Fruit fly (Drosophila melanogaster) whole organism, embryonic: ENCODE measurements around the gene Pss.
A peak's percentile ranks its signal among the peaks of the same experiment; 100 is the strongest.

Source experiments
- Ada2b ChIP-seq: fragments of 200-800 bp; sonication (Bioruptor generic); IDR thresholded peaks from 2 replicates; pipeline ENCODE4 v1.3.6; 2022; ENCODE audit warnings: missing biosample characterization, missing genetic modification characterization
- Asciz ChIP-seq: fragments of 200-800 bp; sonication (Bioruptor generic); optimal IDR thresholded peaks from 2 replicates; lab custom pipeline; 2017; ENCODE audit warnings: missing biosample characterization, mild to moderate bottlenecking, missing genetic modification characterization, missing genetic modification reagents
- BtbVII ChIP-seq: fragments of 200-800 bp; sonication (Bioruptor generic); optimal IDR thresholded peaks from 3 replicates; lab custom pipeline; 2017; ENCODE audit warnings: missing biosample characterization, mild to moderate bottlenecking, missing genetic modification characterization
- CG10366 ChIP-seq: fragments of 200-800 bp; sonication (Bioruptor generic); IDR thresholded peaks from 2 replicates; pipeline ENCODE4 v1.3.6; 2022; ENCODE audit warnings: missing biosample characterization, missing genetic modification characterization
- CG10431 ChIP-seq: fragments of 200-800 bp; sonication (Bioruptor generic); optimal IDR thresholded peaks from 3 replicates; lab custom pipeline; 2018; ENCODE audit warnings: missing biosample characterization, mild to moderate bottlenecking, missing genetic modification characterization
- CG11247 ChIP-seq: fragments of 200-800 bp; sonication (Bioruptor generic); IDR thresholded peaks from 2 replicates; pipeline ENCODE4 v1.3.6; 2022; ENCODE audit warnings: missing biosample characterization, missing genetic modification characterization
- CG16813 ChIP-seq: fragments of 200-800 bp; sonication (Bioruptor generic); IDR thresholded peaks from 3 replicates; pipeline ENCODE4 v1.3.6; 2022; ENCODE audit warnings: missing biosample characterization, missing genetic modification characterization; ENCODE audit not compliant: partially characterized antibody
- CG16863 ChIP-seq: fragments of 200-800 bp; sonication (Bioruptor generic); optimal IDR thresholded peaks from 3 replicates; lab custom pipeline; 2016; ENCODE audit warnings: missing biosample characterization, missing genetic modification characterization
- CG17186 ChIP-seq: fragments of 200-800 bp; sonication (Bioruptor generic); optimal IDR thresholded peaks from 3 replicates; lab custom pipeline; 2017; ENCODE audit warnings: missing biosample characterization, missing genetic modification reagents, missing genetic modification characterization
- CG17359 ChIP-seq: fragments of 200-800 bp; sonication (Bioruptor generic); optimal IDR thresholded peaks from 3 replicates; lab custom pipeline; 2018; ENCODE audit warnings: missing biosample characterization, mild to moderate bottlenecking, missing genetic modification characterization, moderate library complexity
- CG17568 ChIP-seq: fragments of 200-800 bp; sonication (Bioruptor generic); optimal IDR thresholded peaks from 2 replicates; lab custom pipeline; 2018; ENCODE audit warnings: missing biosample characterization, mild to moderate bottlenecking, missing genetic modification characterization, moderate library complexity
- CG18262 ChIP-seq: fragments of 200-800 bp; optimal IDR thresholded peaks from 3 replicates; lab custom pipeline; 2019; ENCODE audit warnings: missing biosample characterization, mild to moderate bottlenecking, missing genetic modification characterization, moderate library complexity
- CG18599 ChIP-seq: fragments of 200-800 bp; sonication (Bioruptor generic); optimal IDR thresholded peaks from 3 replicates; lab custom pipeline; 2017; ENCODE audit warnings: missing biosample characterization, missing genetic modification characterization, mild to moderate bottlenecking, moderate library complexity, missing genetic modification reagents
- CG2889 ChIP-seq: fragments of 200-800 bp; sonication (Bioruptor generic); IDR thresholded peaks from 3 replicates; pipeline ENCODE4 v1.3.6; 2022; ENCODE audit warnings: missing biosample characterization, missing genetic modification characterization
- CG42726 ChIP-seq: fragments of 200-800 bp; sonication (Bioruptor generic); IDR thresholded peaks from 2 replicates; pipeline ENCODE4 v1.3.6; 2022; ENCODE audit warnings: missing biosample characterization, missing genetic modification characterization; ENCODE audit not compliant: partially characterized antibody
- CG4360 ChIP-seq: fragments of 200-800 bp; sonication (Bioruptor generic); IDR thresholded peaks from 2 replicates; pipeline ENCODE4 v1.3.6; 2022; ENCODE audit warnings: missing biosample characterization, missing genetic modification characterization
- CG6791 ChIP-seq: fragments of 200-800 bp; sonication (Bioruptor generic); IDR thresholded peaks from 3 replicates; pipeline ENCODE4 v1.3.6; 2022; ENCODE audit warnings: missing biosample characterization, missing genetic modification characterization; ENCODE audit not compliant: partially characterized antibody
- CG9609 ChIP-seq: fragments of 200-800 bp; sonication (Bioruptor generic); optimal IDR thresholded peaks from 3 replicates; lab custom pipeline; 2016; ENCODE audit warnings: missing biosample characterization, missing genetic modification characterization
- CG9817 ChIP-seq: fragments of 200-800 bp; sonication (Bioruptor generic); optimal IDR thresholded peaks from 2 replicates; lab custom pipeline; 2018; ENCODE audit warnings: missing biosample characterization, mild to moderate bottlenecking, missing genetic modification characterization, moderate library complexity
- Fer3 ChIP-seq: fragments of 200-800 bp; sonication (Bioruptor generic); optimal IDR thresholded peaks from 2 replicates; lab custom pipeline; 2018; ENCODE audit warnings: missing biosample characterization, mild to moderate bottlenecking, missing genetic modification characterization, moderate library complexity
- H2.0 ChIP-seq: fragments of 200-800 bp; sonication (Bioruptor generic); IDR thresholded peaks from 2 replicates; pipeline ENCODE4 v1.3.6; 2022; ENCODE audit warnings: missing biosample characterization, missing genetic modification characterization
- HLH54F ChIP-seq: fragments of 200-800 bp; sonication (Bioruptor generic); optimal IDR thresholded peaks from 3 replicates; lab custom pipeline; 2016; ENCODE audit warnings: missing biosample characterization, missing genetic modification characterization
- MTF-1 ChIP-seq: fragments of 200-800 bp; sonication (Bioruptor generic); optimal IDR thresholded peaks from 2 replicates; lab custom pipeline; 2018; ENCODE audit warnings: missing biosample characterization, mild to moderate bottlenecking, missing genetic modification characterization, borderline replicate concordance
- Mrtf ChIP-seq: fragments of 200-800 bp; sonication (Bioruptor generic); IDR thresholded peaks from 3 replicates; pipeline ENCODE4 v1.3.6; 2022; ENCODE audit warnings: missing biosample characterization, missing genetic modification characterization
- Ptx1 ChIP-seq: fragments of 200-800 bp; sonication (Bioruptor generic); IDR thresholded peaks from 2 replicates; pipeline ENCODE4 v1.3.6; 2022; ENCODE audit warnings: missing biosample characterization, missing genetic modification characterization
- Rx ChIP-seq: fragments of 200-800 bp; sonication (Bioruptor generic); IDR thresholded peaks from 2 replicates; pipeline ENCODE4 v1.3.6; 2022; ENCODE audit warnings: missing biosample characterization, missing genetic modification characterization
- Scr ChIP-seq: fragments of 200-800 bp; sonication (Bioruptor generic); IDR thresholded peaks from 2 replicates; pipeline ENCODE4 v1.3.6; 2022; ENCODE audit warnings: missing biosample characterization, missing genetic modification characterization; ENCODE audit not compliant: partially characterized antibody
- Ssrp ChIP-seq: fragments of 200-800 bp; sonication (Bioruptor generic); optimal IDR thresholded peaks from 2 replicates; lab custom pipeline; 2018; ENCODE audit warnings: missing biosample characterization, mild to moderate bottlenecking, missing genetic modification characterization, moderate library complexity
- az2 ChIP-seq: fragments of 200-800 bp; sonication (Bioruptor generic); optimal IDR thresholded peaks from 3 replicates; lab custom pipeline; 2016; ENCODE audit warnings: missing biosample characterization, missing genetic modification characterization
- bbx ChIP-seq: fragments of 200-800 bp; sonication (Bioruptor generic); IDR thresholded peaks from 2 replicates; pipeline ENCODE4 v1.3.6; 2022; ENCODE audit warnings: missing biosample characterization, missing genetic modification characterization; ENCODE audit not compliant: partially characterized antibody
- bsh ChIP-seq, 2 experiments: fragments of 200-800 bp; sonication (Bioruptor generic); optimal IDR thresholded peaks; 2 replicates each; lab custom pipeline; 2017 to 2018; ENCODE audit warnings: mild to moderate bottlenecking in 2 of 2, missing biosample characterization in 2 of 2, missing genetic modification characterization in 2 of 2, moderate library complexity in 1 of 2
- cas ChIP-seq: fragments of 200-800 bp; sonication (Bioruptor generic); IDR thresholded peaks from 2 replicates; pipeline ENCODE4 v1.3.6; 2022; ENCODE audit warnings: missing biosample characterization, missing genetic modification characterization
- cg ChIP-seq: fragments of 200-800 bp; sonication (Bioruptor generic); optimal IDR thresholded peaks from 3 replicates; lab custom pipeline; 2019; ENCODE audit warnings: missing biosample characterization, mild to moderate bottlenecking, missing genetic modification characterization, moderate library complexity
- chm ChIP-seq: fragments of 200-800 bp; sonication (Bioruptor generic); IDR thresholded peaks from 2 replicates; pipeline ENCODE4 v1.3.6; 2022; ENCODE audit warnings: missing biosample characterization, missing genetic modification characterization
- gfzf ChIP-seq: fragments of 200-800 bp; sonication (Bioruptor generic); optimal IDR thresholded peaks from 2 replicates; lab custom pipeline; 2016; ENCODE audit warnings: missing biosample characterization, mild to moderate bottlenecking, missing genetic modification characterization, moderate library complexity
- hb ChIP-seq: fragments of 200-800 bp; sonication (Bioruptor generic); IDR thresholded peaks from 3 replicates; pipeline ENCODE4 v1.3.6; 2022; ENCODE audit warnings: missing biosample characterization, missing genetic modification characterization; ENCODE audit not compliant: partially characterized antibody
- jumu ChIP-seq: fragments of 200-800 bp; sonication (Bioruptor generic); optimal IDR thresholded peaks from 3 replicates; lab custom pipeline; 2016; ENCODE audit warnings: missing biosample characterization, missing genetic modification characterization
- ken ChIP-seq: fragments of 200-800 bp; sonication (Bioruptor generic); IDR thresholded peaks from 3 replicates; pipeline ENCODE4 v1.3.6; 2022; ENCODE audit warnings: missing biosample characterization, missing genetic modification characterization
- otp ChIP-seq: fragments of 200-800 bp; sonication (Bioruptor generic); IDR thresholded peaks from 3 replicates; pipeline ENCODE4, ENCODE4 v1.3.6; 2022; ENCODE audit warnings: missing biosample characterization, missing genetic modification characterization
- pan ChIP-seq, 4 experiments: fragments of >200 bp in 3 of 4; fragments of 200-800 bp in 1 of 4; sonication (Bioruptor generic) in 1 of 4; optimal IDR thresholded peaks in 3 of 4; IDR thresholded peaks in 1 of 4; 2 replicates each; pipeline versions ENCODE4 v1.3.6 to Lab custom; 2017 to 2022; ENCODE audit warnings: missing biosample characterization in 2 of 4, missing genetic modification characterization in 2 of 4, mixed read lengths in 1 of 4
- salm ChIP-seq: fragments of 200-800 bp; sonication (Bioruptor generic); optimal IDR thresholded peaks from 2 replicates; lab custom pipeline; 2018; ENCODE audit warnings: missing biosample characterization, mild to moderate bottlenecking, missing genetic modification characterization
- slp2 ChIP-seq: fragments of 200-800 bp; sonication (Bioruptor generic); optimal IDR thresholded peaks from 2 replicates; lab custom pipeline; 2016; ENCODE audit warnings: missing biosample characterization, missing genetic modification characterization
- stc ChIP-seq: fragments of 200-800 bp; sonication (Bioruptor generic); IDR thresholded peaks from 2 replicates; pipeline ENCODE4 v1.3.6; 2022; ENCODE audit warnings: missing biosample characterization, missing genetic modification characterization
- tap ChIP-seq: fragments of 200-800 bp; optimal IDR thresholded peaks from 3 replicates; lab custom pipeline; 2019; ENCODE audit warnings: missing biosample characterization, mild to moderate bottlenecking, missing genetic modification characterization, moderate library complexity
- tgo ChIP-seq: fragments of 200-800 bp; sonication (Bioruptor generic); IDR thresholded peaks from 3 replicates; pipeline ENCODE4 v1.3.6; 2022; ENCODE audit warnings: missing biosample characterization, missing genetic modification characterization
- zen ChIP-seq: fragments of 200-800 bp; sonication (Bioruptor generic); optimal IDR thresholded peaks from 3 replicates; lab custom pipeline; 2018; ENCODE audit warnings: missing biosample characterization, mild to moderate bottlenecking, missing genetic modification characterization, moderate library complexity
- zf30C ChIP-seq: fragments of 200-800 bp; sonication (Bioruptor generic); optimal IDR thresholded peaks from 3 replicates; lab custom pipeline; 2018; ENCODE audit warnings: missing biosample characterization, mild to moderate bottlenecking, missing genetic modification characterization

The Pss gene

DNA sequence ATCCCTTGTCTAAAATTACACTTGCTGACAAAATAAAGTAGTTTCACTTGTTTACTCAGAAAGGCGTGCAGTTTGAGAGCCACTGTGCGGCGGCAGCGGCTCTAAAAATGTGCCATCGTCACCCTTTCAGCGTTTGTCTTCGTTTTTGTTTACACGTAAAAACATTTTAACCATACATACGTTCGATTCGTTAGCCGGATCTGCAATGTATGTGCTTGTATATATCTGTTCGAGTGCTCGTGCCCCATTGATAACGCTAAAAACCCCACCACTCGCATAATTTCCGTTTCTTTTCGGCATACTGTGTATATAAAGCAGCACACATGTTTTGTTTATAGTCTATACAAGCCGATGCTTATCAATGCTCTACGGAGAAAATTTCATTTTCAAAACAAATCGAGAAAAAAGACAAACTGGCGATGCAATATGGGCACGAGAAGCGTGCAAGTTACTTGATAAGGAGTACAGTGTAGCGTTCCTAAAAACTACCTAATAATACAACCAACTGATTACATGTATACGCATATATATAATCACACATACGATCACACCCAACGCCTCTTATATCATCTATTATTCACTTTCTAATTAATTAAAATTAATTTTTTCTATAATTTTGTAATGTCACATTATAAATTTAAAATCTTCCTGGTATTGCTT is 9.3 kb downstream of the Pss start (continued):
- 0 out of 2 replicates have a peak, but pooled peaks have one; percentile 18 for TF ChIP-seq bbx
- peak; percentile 51 for TF ChIP-seq Ssrp (tag; lab: Kevin White, UChicago)
- TF ChIP-seq CG4360 (GFP tag; lab: Robert Waterston, UW) = no peak
- TF ChIP-seq az2 (GFP tag; lab: Kevin White, UChicago) = peak; percentile 3
- no peak for TF ChIP-seq HLH54F (GFP tag; lab: Kevin White, UChicago)
- TF ChIP-seq zf30C (GFP tag; lab: Kevin White, UChicago) = peak; percentile 45
- TF ChIP-seq otp (GFP tag; lab: Robert Waterston, UW) = no peak
- peak; percentile 12 for TF ChIP-seq CG9817 (tag; lab: Kevin White, UChicago)
- TF ChIP-seq CG9609 (GFP tag; lab: Kevin White, UChicago) = no peak
- no peak for TF ChIP-seq hb
- 0 out of 2 replicates have a peak, but pooled peaks have one; percentile 22 for TF ChIP-seq CG42726
- TF ChIP-seq H2.0 (GFP tag; lab: Robert Waterston, UW) = peak; percentile 29; the same call in 1 of the 2 replicates
- TF ChIP-seq Scr (GFP tag; lab: Robert Waterston, UW) = 0 out of 2 replicates have a peak, but pooled peaks have one; percentile 9
- TF ChIP-seq zen (tag; lab: Kevin White, UChicago) = no peak
- TF ChIP-seq bsh (GFP tag; optimal IDR thresholded peaks at IDR 0.05; lab: Kevin White, UChicago) = peak in 1 of 2 experiments; percentile 69
- no peak for TF ChIP-seq Ada2b (GFP tag; lab: Robert Waterston, UW)
- TF ChIP-seq CG10431 (GFP tag; lab: Kevin White, UChicago) = no peak
- TF ChIP-seq Rx (GFP tag; lab: Robert Waterston, UW) = no peak
- peak; percentile 67; the same call in 2 of the 3 replicates for TF ChIP-seq CG2889 (GFP tag; lab: Robert Waterston, UW)
- peak; percentile 45 for TF ChIP-seq Ptx1 (GFP tag; lab: Robert Waterston, UW)
- TF ChIP-seq CG17186 (GFP tag; lab: Kevin White, UChicago) = no peak
- TF ChIP-seq MTF-1 (GFP tag; lab: Kevin White, UChicago) = no peak
- peak; percentile 7; the same call in 1 of the 3 replicates for TF ChIP-seq Mrtf (GFP tag; lab: Robert Waterston, UW)
- TF ChIP-seq CG17359 = peak; percentile 63
- TF ChIP-seq cg (GFP tag; lab: Kevin White, UChicago) = peak; percentile 33
- peak; percentile 31 for TF ChIP-seq BtbVII (GFP tag; lab: Kevin White, UChicago)
- TF ChIP-seq jumu (GFP tag; lab: Kevin White, UChicago) = no peak
- peak; percentile 66 for TF ChIP-seq CG18262 (tag; lab: Kevin White, UChicago)
- no peak for TF ChIP-seq CG11247 (GFP tag; lab: Robert Waterston, UW)
- no peak for TF ChIP-seq CG16863 (GFP tag; lab: Kevin White, UChicago)
- no peak for TF ChIP-seq pan (optimal IDR thresholded peaks at IDR 0.05; lab: Kevin White, UChicago)
- peak in 1 of 2 experiments; percentile 54 for TF ChIP-seq pan (GFP tag; optimal IDR thresholded peaks at IDR 0.05 in 1 of 2, IDR thresholded peaks at IDR 0.05 in 1 of 2)
- peak; percentile 22; the same call in 2 of the 3 replicates for TF ChIP-seq tgo (GFP tag; lab: Robert Waterston, UW)
- TF ChIP-seq gfzf (GFP tag; lab: Kevin White, UChicago) = no peak
- TF ChIP-seq CG10366 = peak; percentile 33
- no peak for TF ChIP-seq slp2 (GFP tag; lab: Kevin White, UChicago)
- peak; percentile 64 for TF ChIP-seq tap (tag; lab: Kevin White, UChicago)
- peak; percentile 55 for TF ChIP-seq CG18599 (GFP tag; lab: Kevin White, UChicago)
- TF ChIP-seq cas (GFP tag; lab: Robert Waterston, UW) = no peak
- TF ChIP-seq Asciz (GFP tag; lab: Kevin White, UChicago) = no peak
- TF ChIP-seq salm (tag; lab: Kevin White, UChicago) = peak; percentile 23
- TF ChIP-seq stc (GFP tag; lab: Robert Waterston, UW) = peak; percentile 13; the same call in 1 of the 2 replicates
- TF ChIP-seq CG17568 = peak; percentile 3
- no peak for TF ChIP-seq CG16813 (GFP tag; lab: Robert Waterston, UW)
- peak; percentile 62; the same call in 1 of the 3 replicates for TF ChIP-seq CG6791
- 0 out of 3 replicates have a peak, but pooled peaks have one; percentile 12 for TF ChIP-seq ken (GFP tag; lab: Robert Waterston, UW)
- peak; percentile 28 for TF ChIP-seq Fer3
- TF ChIP-seq chm (GFP tag; lab: Robert Waterston, UW) = peak; percentile 28; the same call in 1 of the 2 replicates
